Worm (Caenorhabditis elegans) whole organism, L1 larva: ENCODE measurements around the gene prkl-1.

Experiments used
- aha-1 ChIP-seq: fragments of 150-350 bp; optimal IDR thresholded peaks from 2 replicates; lab custom pipeline; 2014; ENCODE audit warnings: missing biosample characterization, missing genetic modification characterization
- ama-1 ChIP-seq: fragments of 150-350 bp; optimal IDR thresholded peaks from 2 replicates; lab custom pipeline; 2014
- dpl-1 ChIP-seq, 3 experiments: fragments of 150-350 bp in 2 of 3; sonication (generic microtip) in 1 of 3; optimal IDR thresholded peaks; 2 replicates each; lab custom pipeline; 2014 to 2017; ENCODE audit warnings: missing biosample characterization in 3 of 3, missing genetic modification characterization in 3 of 3, missing genetic modification reagents in 3 of 3
- egl-27 ChIP-seq, 2 experiments: fragments of 150-350 bp in 1 of 2; sonication (generic microtip); optimal IDR thresholded peaks; 3 replicates each; lab custom pipeline; 2017 to 2018; ENCODE audit warnings: missing biosample characterization in 2 of 2, missing genetic modification characterization in 2 of 2, missing genetic modification reagents in 2 of 2
- elt-3 ChIP-seq, 6 experiments: fragments of 150-350 bp in 1 of 6; sonication (generic microtip); optimal IDR thresholded peaks; 2 replicates each; lab custom pipeline; 2017 to 2018; ENCODE audit warnings: missing biosample characterization in 6 of 6, missing genetic modification characterization in 6 of 6, inconsistent platforms in 1 of 6
- lin-39 ChIP-seq: fragments of 150-350 bp; optimal IDR thresholded peaks from 2 replicates; lab custom pipeline; 2014; ENCODE audit warnings: missing biosample characterization, missing genetic modification reagents, missing genetic modification characterization
- lir-3 ChIP-seq: sonication (generic microtip); optimal IDR thresholded peaks from 2 replicates; lab custom pipeline; 2016; ENCODE audit warnings: mild to moderate bottlenecking, missing genetic modification characterization, moderate library complexity, missing compliant biosample characterization; ENCODE audit not compliant: poor library complexity
- lsy-2 ChIP-seq, 2 experiments: fragments of 150-350 bp; optimal IDR thresholded peaks; 2 replicates each; lab custom pipeline; 2014; ENCODE audit warnings: missing biosample characterization in 2 of 2, missing genetic modification characterization in 2 of 2
- mep-1 ChIP-seq: fragments of 150-350 bp; optimal IDR thresholded peaks from 2 replicates; lab custom pipeline; 2014; ENCODE audit warnings: missing biosample characterization, missing genetic modification characterization
- nhr-28 ChIP-seq: fragments of 150-350 bp; optimal IDR thresholded peaks from 2 replicates; lab custom pipeline; 2014; ENCODE audit warnings: missing biosample characterization, missing genetic modification characterization
- nhr-71 ChIP-seq: sonication (generic microtip); optimal IDR thresholded peaks from 2 replicates; lab custom pipeline; 2016; ENCODE audit warnings: mild to moderate bottlenecking, missing genetic modification characterization, moderate library complexity, missing compliant biosample characterization
- sup-37 ChIP-seq: fragments of 200-800 bp; sonication (Bioruptor generic); optimal IDR thresholded peaks from 2 replicates; lab custom pipeline; 2018; ENCODE audit warnings: mild to moderate bottlenecking, missing genetic modification characterization, missing compliant biosample characterization
- unc-130 ChIP-seq: fragments of 150-350 bp; optimal IDR thresholded peaks from 2 replicates; lab custom pipeline; 2017; ENCODE audit warnings: missing biosample characterization, missing genetic modification characterization, inconsistent platforms

- TF ChIP-seq dpl-1 (GFP tag; optimal IDR thresholded peaks at IDR 0.05; lab: Kevin White, UChicago) (no peak), nhr-28 (tag; lab: Kevin White, UChicago) (no peak), mep-1 (tag; lab: Kevin White, UChicago) (no peak), lir-3 (tag; lab: Kevin White, UChicago) (no peak), unc-130 (tag; lab: Kevin White, UChicago) (no peak), aha-1 (tag; lab: Kevin White, UChicago) (no peak), elt-3 (tag; optimal IDR thresholded peaks at IDR 0.05; lab: Kevin White, UChicago) (no peak), sup-37 (no peak), egl-27 (tag; optimal IDR thresholded peaks at IDR 0.05; lab: Kevin White, UChicago) (no peak), lsy-2 (tag; optimal IDR thresholded peaks at IDR 0.05; lab: Kevin White, UChicago) (no peak), nhr-71 (no peak), ama-1 (lab: Kevin White, UChicago) (no peak), lin-39 (tag; lab: Kevin White, UChicago) (no peak)
Measured at ce11 chrIV:6951259-6951658, 35.5 kb downstream of the prkl-1 start.
